Worm (Caenorhabditis elegans) whole organism, mixed stage, embryonic: ENCODE data around the gene srxa-2.

Experiments
- M03D4.4 ChIP-seq: sonication (generic microtip); optimal IDR thresholded peaks from 2 replicates; lab custom pipeline; 2017; ENCODE audit warnings: mild to moderate bottlenecking, missing genetic modification characterization, missing compliant biosample characterization
- blmp-1 ChIP-seq: fragments of 150-350 bp; optimal IDR thresholded peaks from 2 replicates; lab custom pipeline; 2014; ENCODE audit warnings: missing biosample characterization, missing genetic modification characterization
- ceh-39 ChIP-seq: fragments of 150-350 bp; optimal IDR thresholded peaks from 2 replicates; lab custom pipeline; 2014; ENCODE audit warnings: missing biosample characterization, missing genetic modification characterization
- ceh-43 ChIP-seq: fragments of 200-800 bp; sonication (Bioruptor generic); optimal IDR thresholded peaks from 2 replicates; lab custom pipeline; 2018; ENCODE audit warnings: mild to moderate bottlenecking, missing genetic modification characterization, moderate library complexity, missing compliant biosample characterization
- ceh-83 ChIP-seq: fragments of 200-800 bp; sonication (Bioruptor generic); optimal IDR thresholded peaks from 2 replicates; lab custom pipeline; 2018; ENCODE audit warnings: mild to moderate bottlenecking, missing genetic modification characterization, missing compliant biosample characterization
- ces-1 ChIP-seq: fragments of 150-350 bp; optimal IDR thresholded peaks from 2 replicates; lab custom pipeline; 2014; ENCODE audit warnings: missing biosample characterization, missing genetic modification reagents, missing genetic modification characterization
- cnd-1 ChIP-seq: fragments of 200-800 bp; sonication (Bioruptor generic); optimal IDR thresholded peaks from 2 replicates; lab custom pipeline; 2018; ENCODE audit warnings: mild to moderate bottlenecking, missing genetic modification characterization, missing compliant biosample characterization
- drap-1 ChIP-seq: fragments of 200-800 bp; sonication (Bioruptor generic); optimal IDR thresholded peaks from 3 replicates; lab custom pipeline; 2018; ENCODE audit warnings: mild to moderate bottlenecking, missing genetic modification characterization, missing compliant biosample characterization
- elt-1 ChIP-seq: sonication (generic microtip); optimal IDR thresholded peaks from 2 replicates; lab custom pipeline; 2017; ENCODE audit warnings: missing genetic modification characterization, mild to moderate bottlenecking, missing compliant biosample characterization, antibody characterized with exemption, moderate library complexity, borderline replicate concordance; ENCODE audit not compliant: insufficient read depth
- elt-3 ChIP-seq: fragments of 150-350 bp; optimal IDR thresholded peaks from 2 replicates; lab custom pipeline; 2014; ENCODE audit warnings: missing biosample characterization, missing genetic modification characterization
- flh-1 ChIP-seq: fragments of 200-800 bp; sonication (Bioruptor generic); optimal IDR thresholded peaks from 2 replicates; lab custom pipeline; 2018; ENCODE audit warnings: mild to moderate bottlenecking, missing genetic modification characterization, moderate library complexity, missing compliant biosample characterization
- ham-2 ChIP-seq: fragments of 200-800 bp; sonication (Bioruptor generic); optimal IDR thresholded peaks from 2 replicates; lab custom pipeline; 2018; ENCODE audit warnings: mild to moderate bottlenecking, missing genetic modification characterization, missing compliant biosample characterization
- hlh-1 ChIP-seq: fragments of 150-350 bp; optimal IDR thresholded peaks from 2 replicates; lab custom pipeline; 2014; ENCODE audit warnings: missing biosample characterization, missing genetic modification reagents, missing genetic modification characterization
- lin-13 ChIP-seq: fragments of 150-350 bp; optimal IDR thresholded peaks from 2 replicates; lab custom pipeline; 2014; ENCODE audit warnings: missing biosample characterization, missing genetic modification characterization
- lin-32 ChIP-seq: fragments of 200-800 bp; sonication (Bioruptor generic); optimal IDR thresholded peaks from 2 replicates; lab custom pipeline; 2018; ENCODE audit warnings: mild to moderate bottlenecking, missing genetic modification characterization, missing compliant biosample characterization
- lsy-2 ChIP-seq: fragments of 150-350 bp; optimal IDR thresholded peaks from 2 replicates; lab custom pipeline; 2014; ENCODE audit warnings: missing biosample characterization, missing genetic modification characterization
- mab-5 ChIP-seq: fragments of 150-350 bp; optimal IDR thresholded peaks from 2 replicates; lab custom pipeline; 2014; ENCODE audit warnings: missing biosample characterization, missing genetic modification characterization
- mep-1 ChIP-seq: fragments of 150-350 bp; optimal IDR thresholded peaks from 2 replicates; lab custom pipeline; 2017; ENCODE audit warnings: missing biosample characterization, missing genetic modification reagents, missing genetic modification characterization, inconsistent platforms
- mls-2 ChIP-seq: sonication (generic microtip); optimal IDR thresholded peaks from 2 replicates; lab custom pipeline; 2016; ENCODE audit warnings: mild to moderate bottlenecking, missing genetic modification characterization, moderate library complexity, missing compliant biosample characterization
- nhr-12 ChIP-seq: fragments of 150-350 bp; optimal IDR thresholded peaks from 2 replicates; lab custom pipeline; 2014; ENCODE audit warnings: missing biosample characterization, missing genetic modification characterization
- nhr-2 ChIP-seq: fragments of 150-350 bp; optimal IDR thresholded peaks from 2 replicates; lab custom pipeline; 2014; ENCODE audit warnings: missing biosample characterization, missing genetic modification characterization
- nhr-237 ChIP-seq: fragments of 150-350 bp; optimal IDR thresholded peaks from 2 replicates; lab custom pipeline; 2014; ENCODE audit warnings: missing biosample characterization, missing genetic modification characterization
- nhr-76 ChIP-seq: sonication (generic microtip); optimal IDR thresholded peaks from 2 replicates; lab custom pipeline; 2017; ENCODE audit warnings: missing biosample characterization, missing genetic modification characterization
- pha-4 ChIP-seq: fragments of 150-350 bp; optimal IDR thresholded peaks from 2 replicates; lab custom pipeline; 2018; ENCODE audit warnings: missing biosample characterization, missing genetic modification reagents, missing genetic modification characterization
- sem-2 ChIP-seq: fragments of 200-800 bp; sonication (Bioruptor generic); optimal IDR thresholded peaks from 2 replicates; lab custom pipeline; 2018; ENCODE audit warnings: mild to moderate bottlenecking, missing genetic modification characterization, missing compliant biosample characterization
- snpc-4 ChIP-seq: fragments of 150-350 bp; optimal IDR thresholded peaks from 2 replicates; lab custom pipeline; 2014; ENCODE audit warnings: missing biosample characterization, missing genetic modification characterization
- sptf-1 ChIP-seq: sonication (generic microtip); optimal IDR thresholded peaks from 2 replicates; lab custom pipeline; 2017; ENCODE audit warnings: mild to moderate bottlenecking, missing genetic modification characterization, moderate library complexity, missing compliant biosample characterization
- tbx-8 ChIP-seq: fragments of 200-800 bp; sonication (Bioruptor generic); optimal IDR thresholded peaks from 2 replicates; lab custom pipeline; 2018; ENCODE audit warnings: mild to moderate bottlenecking, missing genetic modification characterization, moderate library complexity, missing compliant biosample characterization
- unc-120 ChIP-seq: sonication (generic microtip); optimal IDR thresholded peaks from 2 replicates; lab custom pipeline; 2017; ENCODE audit warnings: missing genetic modification characterization, missing compliant biosample characterization; ENCODE audit not compliant: poor library complexity, severe bottlenecking
- unc-39 ChIP-seq: fragments of 150-350 bp; optimal IDR thresholded peaks from 2 replicates; lab custom pipeline; 2014; ENCODE audit warnings: missing biosample characterization, missing genetic modification characterization
- unc-62 ChIP-seq: fragments of 150-350 bp; optimal IDR thresholded peaks from 2 replicates; lab custom pipeline; 2014; ENCODE audit warnings: missing biosample characterization, missing genetic modification reagents, missing genetic modification characterization
- zip-8 ChIP-seq: fragments of 150-350 bp; optimal IDR thresholded peaks from 2 replicates; lab custom pipeline; 2014; ENCODE audit warnings: missing biosample characterization, missing genetic modification characterization
- ztf-11 ChIP-seq: fragments of 150-350 bp; optimal IDR thresholded peaks from 2 replicates; lab custom pipeline; 2014; ENCODE audit warnings: missing biosample characterization, missing genetic modification characterization

srxa-2 gene

ce11 chrIV:9443940-9444339 lies 20.7 kb downstream of the srxa-2 start, which contains the start of gene F38E11.9:
Gene F38E11.9 (minus strand): TSS chrIV:9444040.
- TF ChIP-seq unc-39 (no peak), ceh-83 (no peak), snpc-4 (no peak), ceh-43 (GFP tag; lab: Kevin White, UChicago) (no peak), nhr-76 (tag; lab: Kevin White, UChicago) (no peak), lin-13 (tag; lab: Kevin White, UChicago) (no peak), M03D4.4 (tag; lab: Kevin White, UChicago) (no peak), mls-2 (no peak), elt-1 (tag; lab: Kevin White, UChicago) (no peak), nhr-12 (tag; lab: Kevin White, UChicago) (no peak), zip-8 (tag; lab: Kevin White, UChicago) (no peak), nhr-2 (tag; lab: Kevin White, UChicago) (no peak), drap-1 (GFP tag; lab: Kevin White, UChicago) (no peak), flh-1 (GFP tag; lab: Kevin White, UChicago) (no peak), ham-2 (no peak), mep-1 (tag; lab: Kevin White, UChicago) (no peak), mab-5 (tag; lab: Kevin White, UChicago) (no peak)

- TF ChIP-seq lin-13 (tag; lab: Kevin White, UChicago) (peak; percentile 94), nhr-76 (tag; lab: Kevin White, UChicago) (no peak), elt-3 (peak; percentile 38), ham-2 (peak; percentile 45), mab-5 (tag; lab: Kevin White, UChicago) (no peak), sptf-1 (tag; lab: Kevin White, UChicago) (peak; percentile 46), hlh-1 (peak; percentile 63), snpc-4 (no peak), ces-1 (GFP tag; lab: Kevin White, UChicago) (peak; percentile 84), drap-1 (GFP tag; lab: Kevin White, UChicago) (peak; percentile 66), lin-32 (GFP tag; lab: Kevin White, UChicago) (no peak), blmp-1 (tag; lab: Kevin White, UChicago) (no peak), cnd-1 (tag; lab: Kevin White, UChicago) (peak; percentile 54), ceh-39 (peak; percentile 78), lsy-2 (tag; lab: Kevin White, UChicago) (peak; percentile 76), ztf-11 (peak; percentile 54), unc-120 (tag; lab: Kevin White, UChicago) (peak; percentile 85), ceh-83 (no peak), unc-62 (GFP tag; lab: Kevin White, UChicago) (peak; percentile 38), mep-1 (tag; lab: Kevin White, UChicago) (peak; percentile 80), sem-2 (GFP tag; lab: Kevin White, UChicago) (peak; percentile 43), nhr-2 (tag; lab: Kevin White, UChicago) (peak; percentile 41), nhr-237 (peak; percentile 48), pha-4 (tag; lab: Kevin White, UChicago) (peak; percentile 97), tbx-8 (GFP tag; lab: Kevin White, UChicago) (peak; percentile 33), nhr-12 (tag; lab: Kevin White, UChicago) (peak; percentile 29)
Measured at ce11 chrIV:9444417-9445026, 21.3 kb downstream of the srxa-2 start.

- TF ChIP-seq tbx-8 (GFP tag; lab: Kevin White, UChicago) = no peak
- TF ChIP-seq sem-2 (GFP tag; lab: Kevin White, UChicago) = no peak
- TF ChIP-seq mep-1 (tag; lab: Kevin White, UChicago) = no peak
- TF ChIP-seq flh-1 (GFP tag; lab: Kevin White, UChicago) = no peak
- no peak for TF ChIP-seq hlh-1
- TF ChIP-seq elt-1 (tag; lab: Kevin White, UChicago) = no peak
- no peak for TF ChIP-seq M03D4.4 (tag; lab: Kevin White, UChicago)
- TF ChIP-seq nhr-237 = no peak
Measured at ce11 chrIV:9445407-9445806, 22.2 kb downstream of the srxa-2 start, which contains the start of gene hsp-12.3. Gene hsp-12.3 (minus strand): TSS chrIV:9445507.

- TF ChIP-seq mep-1 (tag; lab: Kevin White, UChicago) = no peak
- no peak for TF ChIP-seq ham-2
- no peak for TF ChIP-seq nhr-76 (tag; lab: Kevin White, UChicago)
- no peak for TF ChIP-seq lsy-2 (tag; lab: Kevin White, UChicago)
- no peak for TF ChIP-seq ztf-11
- no peak for TF ChIP-seq zip-8 (tag; lab: Kevin White, UChicago)
- no peak for TF ChIP-seq unc-120 (tag; lab: Kevin White, UChicago)
- no peak for TF ChIP-seq mls-2
- TF ChIP-seq elt-3 = no peak
Measured at ce11 chrIV:9447209-9447608, 24.0 kb downstream of the srxa-2 start, which contains the start of gene hsp-12.6. Gene hsp-12.6 (minus strand): TSS chrIV:9447228.
